Worm (Caenorhabditis elegans) whole organism, L4 larva: ENCODE measurements around the gene set-17.

Experiments
- F49E8.2 ChIP-seq: sonication (generic microtip); optimal IDR thresholded peaks from 2 replicates; lab custom pipeline; 2016; ENCODE audit warnings: missing compliant biosample characterization, mild to moderate bottlenecking, missing genetic modification characterization, borderline replicate concordance
- T20F7.1 ChIP-seq: fragments of 200-800 bp; sonication (Bioruptor generic); optimal IDR thresholded peaks from 2 replicates; lab custom pipeline; 2018; ENCODE audit warnings: mild to moderate bottlenecking, missing genetic modification characterization, missing compliant biosample characterization
- Y105C5A.15 ChIP-seq: fragments of 200-800 bp; sonication (Bioruptor generic); IDR thresholded peaks from 2 replicates; pipeline ENCODE4 v1.3.6; 2022; ENCODE audit warnings: missing genetic modification characterization, missing compliant biosample characterization
- Y48G9A.11 ChIP-seq: fragments of 200-800 bp; sonication (Bioruptor generic); IDR thresholded peaks from 2 replicates; pipeline ENCODE4 v1.3.6; 2022; ENCODE audit warnings: missing genetic modification reagents, missing genetic modification characterization, missing compliant biosample characterization
- ZK337.2 ChIP-seq: fragments of 200-800 bp; sonication (Bioruptor generic); IDR thresholded peaks from 2 replicates; pipeline ENCODE4 v1.3.6; 2022; ENCODE audit warnings: missing genetic modification reagents, missing genetic modification characterization, missing compliant biosample characterization
- ZK546.5 ChIP-seq, 2 experiments: sonication (generic microtip); optimal IDR thresholded peaks; 2 replicates each; lab custom pipeline; 2017; ENCODE audit warnings: missing biosample characterization in 2 of 2, missing genetic modification characterization in 2 of 2
- arid-1 ChIP-seq: fragments of 200-800 bp; sonication (Bioruptor generic); conservative IDR thresholded peaks from 2 replicates; pipeline ENCODE4 v1.3.6; 2022; ENCODE audit warnings: missing genetic modification reagents, missing genetic modification characterization, missing compliant biosample characterization
- ceh-20 ChIP-seq: fragments of 200-800 bp; sonication (Bioruptor generic); IDR thresholded peaks from 2 replicates; pipeline ENCODE4 v1.3.6; 2022; ENCODE audit warnings: missing genetic modification reagents, missing genetic modification characterization, missing compliant biosample characterization
- cey-2 ChIP-seq: sonication (generic microtip); optimal IDR thresholded peaks from 3 replicates; lab custom pipeline; 2017; ENCODE audit warnings: missing genetic modification characterization, mild to moderate bottlenecking, missing compliant biosample characterization, antibody characterized with exemption, borderline replicate concordance; ENCODE audit not compliant: insufficient read depth
- daf-16 ChIP-seq, 3 experiments: sonication (generic microtip); optimal IDR thresholded peaks; 2 replicates each; lab custom pipeline; 2016 to 2017; ENCODE audit warnings: missing genetic modification characterization in 3 of 3, missing genetic modification reagents in 3 of 3, mild to moderate bottlenecking in 2 of 3, missing compliant biosample characterization in 2 of 3, missing biosample characterization in 1 of 3, moderate library complexity in 1 of 3
- daf-8 ChIP-seq: fragments of 200-800 bp; sonication (Bioruptor generic); IDR thresholded peaks from 2 replicates; pipeline ENCODE4 v1.3.6; 2022; ENCODE audit warnings: missing genetic modification characterization, missing compliant biosample characterization
- dmd-6 ChIP-seq: fragments of 200-800 bp; sonication (Bioruptor generic); IDR thresholded peaks from 2 replicates; pipeline ENCODE4 v1.3.6; 2022; ENCODE audit warnings: missing genetic modification reagents, missing genetic modification characterization, missing compliant biosample characterization
- dpl-1 ChIP-seq: fragments of 150-350 bp; optimal IDR thresholded peaks from 2 replicates; lab custom pipeline; 2014; ENCODE audit warnings: missing biosample characterization, missing genetic modification reagents, missing genetic modification characterization
- duxl-1 ChIP-seq: sonication (generic microtip); optimal IDR thresholded peaks from 2 replicates; lab custom pipeline; 2016; ENCODE audit warnings: mild to moderate bottlenecking, missing genetic modification characterization, moderate library complexity, missing compliant biosample characterization; ENCODE audit not compliant: poor library complexity
- egl-27 ChIP-seq: sonication (generic microtip); optimal IDR thresholded peaks from 3 replicates; lab custom pipeline; 2017; ENCODE audit warnings: missing biosample characterization, missing genetic modification reagents, missing genetic modification characterization
- egl-43 ChIP-seq: fragments of 200-800 bp; sonication (Bioruptor generic); IDR thresholded peaks from 2 replicates; pipeline ENCODE4 v1.3.6; 2022; ENCODE audit warnings: missing genetic modification reagents, missing genetic modification characterization, missing compliant biosample characterization
- fos-1 ChIP-seq: fragments of 150-350 bp; optimal IDR thresholded peaks from 2 replicates; lab custom pipeline; 2014; ENCODE audit warnings: missing biosample characterization, missing genetic modification characterization
- hlh-11 ChIP-seq: fragments of 200-800 bp; sonication (Bioruptor generic); optimal IDR thresholded peaks from 2 replicates; lab custom pipeline; 2018; ENCODE audit warnings: mild to moderate bottlenecking, missing genetic modification characterization, missing compliant biosample characterization
- hlh-30 ChIP-seq: sonication (generic microtip); optimal IDR thresholded peaks from 2 replicates; lab custom pipeline; 2017; ENCODE audit warnings: antibody characterized with exemption, mild to moderate bottlenecking, missing genetic modification characterization, missing compliant biosample characterization; ENCODE audit not compliant: insufficient read depth
- hmg-1.1 ChIP-seq: fragments of 200-800 bp; sonication (Bioruptor generic); IDR thresholded peaks from 2 replicates; pipeline ENCODE4 v1.3.6; 2022; ENCODE audit warnings: missing genetic modification reagents, missing genetic modification characterization, missing compliant biosample characterization
- lsy-2 ChIP-seq, 2 experiments: fragments of 150-350 bp in 1 of 2; sonication (generic microtip) in 1 of 2; optimal IDR thresholded peaks; 2 replicates each; lab custom pipeline; 2014 to 2017; ENCODE audit warnings: missing biosample characterization in 2 of 2, missing genetic modification characterization in 2 of 2
- mdl-1 ChIP-seq, 2 experiments: fragments of 150-350 bp in 1 of 2; sonication (generic microtip) in 1 of 2; optimal IDR thresholded peaks; 2 replicates each; lab custom pipeline; 2014 to 2017; ENCODE audit warnings: missing biosample characterization in 2 of 2, missing genetic modification characterization in 2 of 2
- mxl-3 ChIP-seq: fragments of 200-800 bp; sonication (Bioruptor generic); optimal IDR thresholded peaks from 2 replicates; lab custom pipeline; 2018; ENCODE audit warnings: mild to moderate bottlenecking, missing genetic modification characterization, missing compliant biosample characterization
- nhr-11 ChIP-seq: fragments of 150-350 bp; optimal IDR thresholded peaks from 2 replicates; lab custom pipeline; 2014; ENCODE audit warnings: missing biosample characterization, missing genetic modification characterization
- nhr-6 ChIP-seq: fragments of 150-350 bp; optimal IDR thresholded peaks from 2 replicates; lab custom pipeline; 2014; ENCODE audit warnings: missing biosample characterization, missing genetic modification characterization
- nhr-76 ChIP-seq: fragments of 150-350 bp; optimal IDR thresholded peaks from 2 replicates; lab custom pipeline; 2014; ENCODE audit warnings: missing biosample characterization, missing genetic modification characterization
- nhr-77 ChIP-seq: fragments of 150-350 bp; optimal IDR thresholded peaks from 2 replicates; lab custom pipeline; 2014; ENCODE audit warnings: missing biosample characterization, missing genetic modification characterization
- pqm-1 ChIP-seq: sonication (generic microtip); optimal IDR thresholded peaks from 2 replicates; lab custom pipeline; 2017; ENCODE audit warnings: missing biosample characterization, missing genetic modification characterization
- rbr-2 ChIP-seq: sonication (generic microtip); optimal IDR thresholded peaks from 2 replicates; lab custom pipeline; 2016; ENCODE audit warnings: missing genotype, missing genetic modification characterization, missing compliant biosample characterization
- saeg-2 ChIP-seq: fragments of 200-800 bp; sonication (Bioruptor generic); IDR thresholded peaks from 2 replicates; pipeline ENCODE4 v1.3.6; 2022; ENCODE audit warnings: missing genetic modification reagents, missing genetic modification characterization, missing compliant biosample characterization
- sdz-12 ChIP-seq: fragments of 200-800 bp; sonication (Bioruptor generic); optimal IDR thresholded peaks from 2 replicates; lab custom pipeline; 2018; ENCODE audit warnings: mild to moderate bottlenecking, missing genetic modification characterization, missing compliant biosample characterization
- skn-1 ChIP-seq: fragments of 150-350 bp; optimal IDR thresholded peaks from 2 replicates; lab custom pipeline; 2014; ENCODE audit warnings: missing biosample characterization, missing genetic modification characterization
- spr-3 ChIP-seq: fragments of 200-800 bp; sonication (Bioruptor generic); optimal IDR thresholded peaks from 2 replicates; lab custom pipeline; 2018; ENCODE audit warnings: mild to moderate bottlenecking, missing genetic modification characterization, missing compliant biosample characterization
- vab-7 ChIP-seq: fragments of 200-800 bp; sonication (Bioruptor generic); IDR thresholded peaks from 2 replicates; pipeline ENCODE4 v1.3.6; 2022; ENCODE audit warnings: missing genetic modification reagents, missing genetic modification characterization, missing compliant biosample characterization
- zfp-2 ChIP-seq: sonication (generic microtip); optimal IDR thresholded peaks from 2 replicates; lab custom pipeline; 2016; ENCODE audit warnings: mild to moderate bottlenecking, missing genetic modification characterization, missing compliant biosample characterization
- ztf-11 ChIP-seq: fragments of 150-350 bp; optimal IDR thresholded peaks from 2 replicates; lab custom pipeline; 2014; ENCODE audit warnings: missing biosample characterization, missing genetic modification characterization

set-17 gene

ce11 chrII:8895398-8895797 is 44.9 kb downstream of the set-17 start (continued):
- TF ChIP-seq mxl-3 (GFP tag; lab: Kevin White, UChicago) (no peak), hlh-11 (no peak), ceh-20 (no peak), hmg-1.1 (GFP tag; lab: Robert Waterston, UW) (no peak), egl-43 (GFP tag; lab: Robert Waterston, UW) (no peak)

- no peak for TF ChIP-seq daf-16 (GFP tag; optimal IDR thresholded peaks at IDR 0.05; lab: Kevin White, UChicago)
- TF ChIP-seq daf-16 (tag; optimal IDR thresholded peaks at IDR 0.05; lab: Kevin White, UChicago): peak; percentile 17
- TF ChIP-seq sdz-12 (GFP tag; lab: Kevin White, UChicago): no peak
- no peak for TF ChIP-seq hlh-30 (tag; lab: Kevin White, UChicago)
- no peak for TF ChIP-seq arid-1 (GFP tag; lab: Robert Waterston, UW)
- TF ChIP-seq daf-8 (GFP tag; lab: Robert Waterston, UW): no peak
- no peak for TF ChIP-seq rbr-2
- TF ChIP-seq nhr-77 (tag; lab: Kevin White, UChicago): no peak
- no peak for TF ChIP-seq T20F7.1
- TF ChIP-seq hlh-11: peak; percentile 34
- no peak for TF ChIP-seq pqm-1 (tag; lab: Kevin White, UChicago)
- no peak for TF ChIP-seq ztf-11 (tag; lab: Kevin White, UChicago)
- no peak for TF ChIP-seq cey-2 (tag; lab: Kevin White, UChicago)
- no peak for TF ChIP-seq hmg-1.1 (GFP tag; lab: Robert Waterston, UW)
- TF ChIP-seq dmd-6 (GFP tag; lab: Robert Waterston, UW): peak; percentile 24; the same call in 1 of the 2 replicates
- no peak for TF ChIP-seq skn-1 (tag; lab: Kevin White, UChicago)
- peak; percentile 8 for TF ChIP-seq mxl-3 (GFP tag; lab: Kevin White, UChicago)
- no peak for TF ChIP-seq Y48G9A.11 (GFP tag; lab: Robert Waterston, UW)
- TF ChIP-seq nhr-6 (tag; lab: Kevin White, UChicago): no peak
- TF ChIP-seq, all 104 proteins: peak for 4
Observed at ce11 chrII:8891606-8892005, 48.7 kb downstream of the set-17 start.

ce11 chrII:8891042-8891441 is 49.2 kb downstream of the set-17 start:
- TF ChIP-seq spr-3 (GFP tag; lab: Kevin White, UChicago) (no peak), hlh-30 (tag; lab: Kevin White, UChicago) (no peak), dpl-1 (GFP tag; lab: Kevin White, UChicago) (peak; percentile 17), lsy-2 (tag; optimal IDR thresholded peaks at IDR 0.05; lab: Kevin White, UChicago) (peak in 1 of 2 experiments; percentile 52)

- TF ChIP-seq zfp-2 (tag; lab: Kevin White, UChicago) (no peak), vab-7 (GFP tag; lab: Robert Waterston, UW) (no peak), mdl-1 (tag; optimal IDR thresholded peaks at IDR 0.05; lab: Kevin White, UChicago) (no peak), dmd-6 (GFP tag; lab: Robert Waterston, UW) (no peak), nhr-76 (tag; lab: Kevin White, UChicago) (no peak), ZK546.5 (tag; optimal IDR thresholded peaks at IDR 0.05; lab: Kevin White, UChicago) (no peak), duxl-1 (tag; lab: Kevin White, UChicago) (no peak), ztf-11 (tag; lab: Kevin White, UChicago) (no peak)
Observed at ce11 chrII:8890530-8890929, 49.8 kb downstream of the set-17 start.

ce11 chrII:8890017-8890416 is 50.3 kb downstream of the set-17 start:
- peak in 1 of 2 experiments; percentile 34 for TF ChIP-seq lsy-2 (tag; optimal IDR thresholded peaks at IDR 0.05; lab: Kevin White, UChicago)
- TF ChIP-seq fos-1 (tag; lab: Kevin White, UChicago): no peak
- TF ChIP-seq egl-27 (tag; lab: Kevin White, UChicago): no peak
- peak; percentile 64 for TF ChIP-seq F49E8.2
- no peak for TF ChIP-seq Y105C5A.15
- no peak for TF ChIP-seq saeg-2
- TF ChIP-seq nhr-11: no peak
- no peak for TF ChIP-seq ZK337.2 (GFP tag; lab: Robert Waterston, UW)
